Fruit fly (Drosophila melanogaster) whole organism, embryonic: Measurements from ENCODE around the gene CG42445.

Experiments used
- ATbp ChIP-seq: fragments of 200-800 bp; sonication (Bioruptor generic); optimal IDR thresholded peaks from 2 replicates; lab custom pipeline; 2017; ENCODE audit warnings: missing biosample characterization, mild to moderate bottlenecking, missing genetic modification characterization, missing genetic modification reagents
- Bdp1 ChIP-seq: fragments of 200-800 bp; sonication (Bioruptor generic); optimal IDR thresholded peaks from 3 replicates; lab custom pipeline; 2016; ENCODE audit warnings: missing biosample characterization, missing genetic modification characterization
- CG10147 ChIP-seq: fragments of 200-800 bp; sonication (Bioruptor generic); optimal IDR thresholded peaks from 2 replicates; lab custom pipeline; 2019; ENCODE audit warnings: missing biosample characterization, mild to moderate bottlenecking, missing genetic modification characterization, moderate library complexity
- CG10431 ChIP-seq: fragments of 200-800 bp; sonication (Bioruptor generic); optimal IDR thresholded peaks from 3 replicates; lab custom pipeline; 2018; ENCODE audit warnings: missing biosample characterization, mild to moderate bottlenecking, missing genetic modification characterization
- CG10565 ChIP-seq: fragments of 200-800 bp; sonication (Bioruptor generic); optimal IDR thresholded peaks from 3 replicates; lab custom pipeline; 2016; ENCODE audit warnings: missing biosample characterization, mild to moderate bottlenecking, missing genetic modification characterization
- CG12769 ChIP-seq: fragments of 200-800 bp; sonication (Bioruptor generic); optimal IDR thresholded peaks from 2 replicates; lab custom pipeline; 2019; ENCODE audit warnings: missing biosample characterization, mild to moderate bottlenecking, missing genetic modification characterization, moderate library complexity
- CG14050 ChIP-seq: fragments of 200-800 bp; sonication (Bioruptor generic); IDR thresholded peaks from 3 replicates; pipeline ENCODE4 v1.3.6; 2022; ENCODE audit warnings: missing biosample characterization, missing genetic modification characterization
- CG15696 ChIP-seq: fragments of 200-800 bp; sonication (Bioruptor generic); optimal IDR thresholded peaks from 2 replicates; lab custom pipeline; 2019; ENCODE audit warnings: missing biosample characterization, mild to moderate bottlenecking, missing genetic modification characterization, moderate library complexity
- CG17829 ChIP-seq: fragments of 200-800 bp; optimal IDR thresholded peaks from 2 replicates; lab custom pipeline; 2019; ENCODE audit warnings: missing biosample characterization, mild to moderate bottlenecking, missing genetic modification characterization, moderate library complexity
- CG31388 ChIP-seq: fragments of 200-800 bp; sonication (Bioruptor generic); optimal IDR thresholded peaks from 2 replicates; lab custom pipeline; 2016; ENCODE audit warnings: missing biosample characterization, missing genetic modification characterization
- CG34224 ChIP-seq: fragments of 200-800 bp; sonication (Bioruptor generic); IDR thresholded peaks from 3 replicates; pipeline ENCODE4 v1.3.6; 2022; ENCODE audit warnings: missing biosample characterization, missing genetic modification characterization; ENCODE audit not compliant: partially characterized antibody
- CG3838 ChIP-seq: fragments of 200-800 bp; sonication (Bioruptor generic); optimal IDR thresholded peaks from 3 replicates; lab custom pipeline; 2016; ENCODE audit warnings: missing biosample characterization, missing genetic modification characterization
- CG4360 ChIP-seq: fragments of 200-800 bp; sonication (Bioruptor generic); IDR thresholded peaks from 2 replicates; pipeline ENCODE4 v1.3.6; 2022; ENCODE audit warnings: missing biosample characterization, missing genetic modification characterization
- CG4424 ChIP-seq: fragments of 200-800 bp; sonication (Bioruptor generic); optimal IDR thresholded peaks from 3 replicates; lab custom pipeline; 2016; ENCODE audit warnings: missing biosample characterization, missing genetic modification characterization
- CG4707 ChIP-seq: fragments of 200-800 bp; sonication (Bioruptor generic); optimal IDR thresholded peaks from 2 replicates; lab custom pipeline; 2018; ENCODE audit warnings: missing biosample characterization, mild to moderate bottlenecking, missing genetic modification characterization, moderate library complexity
- CG5180 ChIP-seq: fragments of 200-800 bp; sonication (Bioruptor generic); optimal IDR thresholded peaks from 3 replicates; lab custom pipeline; 2017; ENCODE audit warnings: missing biosample characterization, missing genetic modification characterization, mild to moderate bottlenecking, moderate library complexity, missing genetic modification reagents
- CG7928 ChIP-seq: fragments of 200-800 bp; sonication (Bioruptor generic); optimal IDR thresholded peaks from 2 replicates; lab custom pipeline; 2017; ENCODE audit warnings: missing biosample characterization, mild to moderate bottlenecking, missing genetic modification characterization
- CG7963 ChIP-seq: fragments of 200-800 bp; sonication (Bioruptor generic); IDR thresholded peaks from 3 replicates; pipeline ENCODE4 v1.3.6; 2022; ENCODE audit warnings: missing biosample characterization, missing genetic modification characterization; ENCODE audit not compliant: partially characterized antibody
- CG8281 ChIP-seq: fragments of 200-800 bp; sonication (Bioruptor generic); optimal IDR thresholded peaks from 2 replicates; lab custom pipeline; 2018; ENCODE audit warnings: missing biosample characterization, mild to moderate bottlenecking, missing genetic modification characterization, moderate library complexity
- CG8290 ChIP-seq, 3 experiments: fragments of 200-800 bp; sonication (Bioruptor generic); optimal IDR thresholded peaks; 2 replicates each; lab custom pipeline; 2016 to 2019; ENCODE audit warnings: missing biosample characterization in 3 of 3, missing genetic modification characterization in 3 of 3, mild to moderate bottlenecking in 2 of 3, moderate library complexity in 1 of 3
- CG9437 ChIP-seq: fragments of 200-800 bp; sonication (Bioruptor generic); optimal IDR thresholded peaks from 2 replicates; lab custom pipeline; 2018; ENCODE audit warnings: missing biosample characterization, mild to moderate bottlenecking, missing genetic modification characterization
- CkIIα-i1 ChIP-seq: fragments of 200-800 bp; sonication (Bioruptor generic); IDR thresholded peaks from 2 replicates; pipeline ENCODE4 v1.3.6; 2022; ENCODE audit warnings: missing biosample characterization, missing genetic modification characterization
- Elba2 ChIP-seq: fragments of 200-800 bp; sonication (Bioruptor generic); optimal IDR thresholded peaks from 3 replicates; lab custom pipeline; 2016; ENCODE audit warnings: missing biosample characterization, missing genetic modification characterization
- H2.0 ChIP-seq: fragments of 200-800 bp; sonication (Bioruptor generic); IDR thresholded peaks from 2 replicates; pipeline ENCODE4 v1.3.6; 2022; ENCODE audit warnings: missing biosample characterization, missing genetic modification characterization
- HmgD ChIP-seq: fragments of 200-800 bp; sonication (Bioruptor generic); optimal IDR thresholded peaks from 3 replicates; lab custom pipeline; 2016; ENCODE audit warnings: missing biosample characterization, missing genetic modification characterization
- HmgZ ChIP-seq: fragments of 200-800 bp; sonication (Bioruptor generic); optimal IDR thresholded peaks from 2 replicates; lab custom pipeline; 2018; ENCODE audit warnings: missing biosample characterization, mild to moderate bottlenecking, missing genetic modification characterization
- Hmx ChIP-seq: fragments of 200-800 bp; sonication (Bioruptor generic); optimal IDR thresholded peaks from 2 replicates; lab custom pipeline; 2016; ENCODE audit warnings: missing biosample characterization, missing genetic modification characterization
- Mad ChIP-seq: fragments of 200-800 bp; sonication (Bioruptor generic); optimal IDR thresholded peaks from 2 replicates; lab custom pipeline; 2016; ENCODE audit warnings: missing biosample characterization, missing genetic modification characterization
- NFAT ChIP-seq: fragments of 200-800 bp; sonication (Bioruptor generic); IDR thresholded peaks from 2 replicates; pipeline ENCODE4 v1.3.6; 2022; ENCODE audit warnings: missing biosample characterization, missing genetic modification characterization
- Optix ChIP-seq: fragments of 200-800 bp; sonication (Bioruptor generic); IDR thresholded peaks from 3 replicates; pipeline ENCODE4 v1.3.6; 2022; ENCODE audit warnings: missing biosample characterization, missing genetic modification characterization
- Sry-δ ChIP-seq: fragments of 200-800 bp; sonication (Bioruptor generic); optimal IDR thresholded peaks from 2 replicates; lab custom pipeline; 2016; ENCODE audit warnings: missing biosample characterization, missing genetic modification characterization
- Ssrp ChIP-seq: fragments of 200-800 bp; sonication (Bioruptor generic); optimal IDR thresholded peaks from 2 replicates; lab custom pipeline; 2018; ENCODE audit warnings: missing biosample characterization, mild to moderate bottlenecking, missing genetic modification characterization, moderate library complexity
- ase ChIP-seq: fragments of 200-800 bp; sonication (Bioruptor generic); IDR thresholded peaks from 3 replicates; pipeline ENCODE4 v1.3.6; 2022; ENCODE audit warnings: missing biosample characterization, missing genetic modification characterization
- cato ChIP-seq: fragments of 200-800 bp; sonication (Bioruptor generic); optimal IDR thresholded peaks from 2 replicates; lab custom pipeline; 2016; ENCODE audit warnings: missing biosample characterization, missing genetic modification characterization, borderline replicate concordance
- chinmo ChIP-seq: fragments of 200-800 bp; sonication (Bioruptor generic); IDR thresholded peaks from 4 replicates; pipeline ENCODE4 v1.3.6; 2022; ENCODE audit warnings: missing biosample characterization, missing genetic modification characterization; ENCODE audit not compliant: partially characterized antibody
- crc ChIP-seq: fragments of 200-800 bp; sonication (Bioruptor generic); optimal IDR thresholded peaks from 2 replicates; lab custom pipeline; 2016; ENCODE audit warnings: missing biosample characterization, missing genetic modification characterization
- cwo ChIP-seq: fragments of 200-800 bp; sonication (Bioruptor generic); optimal IDR thresholded peaks from 3 replicates; lab custom pipeline; 2017; ENCODE audit warnings: missing biosample characterization, missing genetic modification characterization, mild to moderate bottlenecking, moderate library complexity, missing genetic modification reagents
- dpn ChIP-seq, 2 experiments: fragments of 200-800 bp; sonication (Bioruptor generic); optimal IDR thresholded peaks; 3 replicates each; lab custom pipeline; 2016; ENCODE audit warnings: missing biosample characterization in 2 of 2, missing genetic modification characterization in 2 of 2
- en ChIP-seq: fragments of 200-800 bp; sonication (Bioruptor generic); optimal IDR thresholded peaks from 2 replicates; lab custom pipeline; 2016; ENCODE audit warnings: missing biosample characterization, missing genetic modification characterization
- exex ChIP-seq: fragments of 200-800 bp; sonication (Bioruptor generic); optimal IDR thresholded peaks from 4 replicates; lab custom pipeline; 2018; ENCODE audit warnings: missing biosample characterization, mild to moderate bottlenecking, missing genetic modification characterization, moderate library complexity
- eyg ChIP-seq: fragments of 200-800 bp; sonication (Bioruptor generic); optimal IDR thresholded peaks from 3 replicates; lab custom pipeline; 2016; ENCODE audit warnings: missing biosample characterization, missing genetic modification characterization
- gem ChIP-seq: fragments of 200-800 bp; sonication (Bioruptor generic); optimal IDR thresholded peaks from 2 replicates; lab custom pipeline; 2019; ENCODE audit warnings: missing biosample characterization, mild to moderate bottlenecking, missing genetic modification characterization, moderate library complexity
- h ChIP-seq: fragments of >200 bp; optimal IDR thresholded peaks from 2 replicates; lab custom pipeline; 2017
- her ChIP-seq: fragments of 200-800 bp; sonication (Bioruptor generic); optimal IDR thresholded peaks from 2 replicates; lab custom pipeline; 2016; ENCODE audit warnings: missing biosample characterization, missing genetic modification characterization
- maf-S ChIP-seq: fragments of 200-800 bp; sonication (Bioruptor generic); optimal IDR thresholded peaks from 2 replicates; lab custom pipeline; 2016; ENCODE audit warnings: missing biosample characterization, missing genetic modification characterization
- sim ChIP-seq: fragments of 200-800 bp; sonication (Bioruptor generic); IDR thresholded peaks from 2 replicates; pipeline ENCODE4 v1.3.6; 2022; ENCODE audit warnings: missing biosample characterization, missing genetic modification characterization
- toy ChIP-seq: fragments of 200-800 bp; sonication (Bioruptor generic); IDR thresholded peaks from 2 replicates; pipeline ENCODE4 v1.3.6; 2022; ENCODE audit warnings: missing biosample characterization, missing genetic modification characterization
- tx ChIP-seq: fragments of 200-800 bp; sonication (Bioruptor generic); optimal IDR thresholded peaks from 2 replicates; lab custom pipeline; 2016; ENCODE audit warnings: missing biosample characterization, missing genetic modification characterization
- wor ChIP-seq: fragments of 200-800 bp; sonication (Bioruptor generic); IDR thresholded peaks from 2 replicates; pipeline ENCODE4 v1.3.6; 2022; ENCODE audit warnings: missing biosample characterization, missing genetic modification characterization

The CG42445 gene

DNA sequence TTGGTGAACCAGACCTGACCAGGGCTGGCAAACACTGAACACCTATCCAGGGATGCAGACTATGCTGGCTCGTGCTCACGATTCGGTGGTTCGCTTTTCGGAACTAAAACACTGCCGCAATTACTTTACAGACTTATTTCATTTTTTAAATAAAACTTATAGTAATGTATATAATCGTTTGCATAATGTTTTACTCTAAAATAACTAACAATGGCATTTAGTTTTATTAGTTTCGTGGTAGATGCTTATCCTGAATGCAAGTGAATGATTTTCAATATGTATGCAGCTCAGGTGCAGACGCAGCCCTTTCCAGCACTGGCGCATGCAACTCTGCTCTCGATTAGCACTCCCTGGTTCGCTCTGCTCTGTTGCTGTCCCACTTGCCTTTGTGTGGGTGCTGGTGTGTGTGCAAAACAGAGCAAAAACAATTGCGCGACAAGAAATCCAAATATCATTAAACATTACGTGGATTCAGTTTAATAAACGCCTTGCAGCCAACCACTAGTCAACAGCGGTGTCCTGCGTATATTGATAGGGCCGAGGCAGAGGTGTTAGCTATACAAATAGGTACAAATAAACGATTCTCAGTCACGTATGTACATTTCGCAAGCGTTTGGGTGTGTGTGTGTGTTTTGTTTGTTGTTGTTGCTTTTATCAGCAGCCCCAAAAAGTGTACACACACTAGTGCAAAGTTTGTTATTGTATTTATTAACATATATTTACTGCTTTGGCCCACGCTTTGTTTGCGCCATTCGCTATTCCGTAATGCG is 28.1 kb upstream of the CG42445 start, which contains the start of the genes ERR and Atg18a (continued):
- peak; percentile 79 for TF ChIP-seq maf-S (GFP tag; lab: Kevin White, UChicago)
- TF ChIP-seq eyg: peak; percentile 36
- peak; percentile 89 for TF ChIP-seq gem (tag; lab: Kevin White, UChicago)
- TF ChIP-seq dpn (GFP tag; optimal IDR thresholded peaks at IDR 0.05; lab: Kevin White, UChicago): peak; percentile 85 to 88
- peak; percentile 87 for TF ChIP-seq HmgZ (tag; lab: Kevin White, UChicago)
- TF ChIP-seq NFAT (GFP tag; lab: Robert Waterston, UW): peak; percentile 92
- TF ChIP-seq cwo (GFP tag; lab: Kevin White, UChicago): peak; percentile 51
- no peak for TF ChIP-seq sim (GFP tag; lab: Robert Waterston, UW)
- TF ChIP-seq Ssrp: peak; percentile 88
- peak; percentile 31 for TF ChIP-seq ATbp (GFP tag; lab: Kevin White, UChicago)
- TF ChIP-seq Hmx (GFP tag; lab: Kevin White, UChicago): peak; percentile 17
- TF ChIP-seq ase (GFP tag; lab: Robert Waterston, UW): peak; percentile 78
- peak; percentile 19 for TF ChIP-seq CG5180 (GFP tag; lab: Kevin White, UChicago)
- TF ChIP-seq Sry-δ (GFP tag; lab: Kevin White, UChicago): peak; percentile 58
- TF ChIP-seq CG4424: peak; percentile 79
- TF ChIP-seq crc: peak; percentile 36
- peak; percentile 65; the same call in 2 of the 3 replicates for TF ChIP-seq CG34224
- peak; percentile 52; the same call in 1 of the 2 replicates for TF ChIP-seq toy (GFP tag; lab: Robert Waterston, UW)
- peak; percentile 34; the same call in 1 of the 3 replicates for TF ChIP-seq CG7963 (GFP tag; lab: Robert Waterston, UW)
- TF ChIP-seq CkIIα-i1: no peak
- peak; percentile 70 for TF ChIP-seq CG14050 (GFP tag; lab: Robert Waterston, UW)
- TF ChIP-seq CG7928 (GFP tag; lab: Kevin White, UChicago): peak; percentile 100
- TF ChIP-seq H2.0 (GFP tag; lab: Robert Waterston, UW): peak; percentile 79
- peak; percentile 79 for TF ChIP-seq HmgD (GFP tag; lab: Kevin White, UChicago)
- TF ChIP-seq en (GFP tag; lab: Kevin White, UChicago): no peak
- peak; percentile 82 for TF ChIP-seq CG15696 (tag; lab: Kevin White, UChicago)
- TF ChIP-seq CG10431: peak; percentile 47
- no peak for TF ChIP-seq CG10565
- peak; percentile 28 for TF ChIP-seq CG3838 (GFP tag; lab: Kevin White, UChicago)
- peak; percentile 82 for TF ChIP-seq tx
- peak; percentile 61; the same call in 2 of the 3 replicates for TF ChIP-seq Optix (GFP tag; lab: Robert Waterston, UW)
- peak; percentile 73 for TF ChIP-seq Elba2 (GFP tag; lab: Kevin White, UChicago)
- TF ChIP-seq CG10147 (GFP tag; lab: Kevin White, UChicago): peak; percentile 78
- peak; percentile 85 for TF ChIP-seq CG4360
- no peak for TF ChIP-seq h
- no peak for TF ChIP-seq CG9437
- TF ChIP-seq chinmo (GFP tag; lab: Robert Waterston, UW): peak; percentile 47; the same call in 1 of the 4 replicates
- peak; percentile 77 for TF ChIP-seq CG12769 (tag; lab: Kevin White, UChicago)
- TF ChIP-seq exex (tag; lab: Kevin White, UChicago): peak; percentile 50
- TF ChIP-seq her (GFP tag; lab: Kevin White, UChicago): peak; percentile 57
- peak; percentile 89 for TF ChIP-seq CG17829
- TF ChIP-seq CG8290 (GFP tag; optimal IDR thresholded peaks at IDR 0.05; lab: Kevin White, UChicago): peak; percentile 66
- TF ChIP-seq CG8290 (tag; optimal IDR thresholded peaks at IDR 0.05; lab: Kevin White, UChicago): peak; percentile 38 to 80
- no peak for TF ChIP-seq CG4707 (GFP tag; lab: Kevin White, UChicago)
- peak; percentile 83 for TF ChIP-seq wor (GFP tag; lab: Robert Waterston, UW)
- TF ChIP-seq cato: peak; percentile 59
- TF ChIP-seq Mad: peak; percentile 90
- peak; percentile 76 for TF ChIP-seq Bdp1 (GFP tag; lab: Kevin White, UChicago)
- peak; percentile 48 for TF ChIP-seq CG8281
- TF ChIP-seq CG31388 (GFP tag; lab: Kevin White, UChicago): peak; percentile 41
